Fruit fly (Drosophila melanogaster): ENCODE results near the gene SerRS.

The SerRS gene

dm6 chr2L:3056448-3056790 is 19.2 kb upstream of the SerRS start, which contains the start of gene FASN1:
FASN1 (plus strand) TSS chr2L:3056598.
- TF ChIP-seq Dfd (GFP tag; optimal IDR thresholded peaks at IDR 0.05) (no peak), Hnf4 (GFP tag; optimal IDR thresholded peaks at IDR 0.05) (no peak), CG32264 (GFP tag; optimal IDR thresholded peaks at IDR 0.05) (no peak), fru (GFP tag; optimal IDR thresholded peaks at IDR 0.05) (no peak), Hr83 (GFP tag; optimal IDR thresholded peaks at IDR 0.05; ENCODE audit: poor library complexity, severe bottlenecking) (peak; percentile 70), brk (GFP tag; optimal IDR thresholded peaks at IDR 0.05) (no peak), dmrt93B (GFP tag; optimal IDR thresholded peaks at IDR 0.05) (no peak), CG9705 (GFP tag; optimal IDR thresholded peaks at IDR 0.05) (no peak), Abd-B (GFP tag; optimal IDR thresholded peaks at IDR 0.05) (no peak), h (GFP tag; optimal IDR thresholded peaks at IDR 0.05) (peak; percentile 23), Jra (GFP tag; optimal IDR thresholded peaks at IDR 0.05) (peak; percentile 48), Sp1 (GFP tag; optimal IDR thresholded peaks at IDR 0.05) (peak; percentile 27), tai (GFP tag; optimal IDR thresholded peaks at IDR 0.05) (no peak), HLH106 (tag; optimal IDR thresholded peaks at IDR 0.05) (peak; percentile 29), ey (GFP tag; optimal IDR thresholded peaks at IDR 0.05) (no peak), Rel (GFP tag; optimal IDR thresholded peaks at IDR 0.05) (no peak), Rel (tag; optimal IDR thresholded peaks at IDR 0.05) (peak; percentile 47), br (GFP tag; optimal IDR thresholded peaks at IDR 0.05) (peak; percentile 17), Dif (GFP tag; optimal IDR thresholded peaks at IDR 0.05; ENCODE audit: partially characterized antibody) (peak; percentile 72), rgr (GFP tag; optimal IDR thresholded peaks at IDR 0.05) (peak; percentile 26)

- TF ChIP-seq sv (GFP tag; optimal IDR thresholded peaks at IDR 0.05) (peak; percentile 60), fru (GFP tag; optimal IDR thresholded peaks at IDR 0.05) (peak; percentile 72), dl (GFP tag; optimal IDR thresholded peaks at IDR 0.05; ENCODE audit: insufficient read depth in 1 of 2, partially characterized antibody in 2 of 2) (no peak), h (GFP tag; optimal IDR thresholded peaks at IDR 0.05) (peak; percentile 38), Hnf4 (GFP tag; optimal IDR thresholded peaks at IDR 0.05) (no peak), CrebA (GFP tag; optimal IDR thresholded peaks at IDR 0.05; ENCODE audit: borderline replicate concordance) (no peak), Vsx2 (GFP tag; optimal IDR thresholded peaks at IDR 0.05; ENCODE audit: partially characterized antibody) (no peak), HLH106 (tag; optimal IDR thresholded peaks at IDR 0.05) (peak; percentile 26), Hr83 (GFP tag; optimal IDR thresholded peaks at IDR 0.05; ENCODE audit: poor library complexity, severe bottlenecking) (no peak), GATAd (GFP tag; optimal IDR thresholded peaks at IDR 0.05) (no peak), Mio (GFP tag; optimal IDR thresholded peaks at IDR 0.05) (no peak), psq (GFP tag; optimal IDR thresholded peaks at IDR 0.05) (peak; percentile 51), rgr (GFP tag; optimal IDR thresholded peaks at IDR 0.05) (peak; percentile 47), Sp1 (GFP tag; optimal IDR thresholded peaks at IDR 0.05) (peak; percentile 66), Jra (GFP tag; optimal IDR thresholded peaks at IDR 0.05) (no peak), Myc (optimal IDR thresholded peaks at IDR 0.05) (no peak), br (GFP tag; optimal IDR thresholded peaks at IDR 0.05) (peak; percentile 53), brk (GFP tag; optimal IDR thresholded peaks at IDR 0.05) (no peak), pan (optimal IDR thresholded peaks at IDR 0.05) (no peak), foxo (GFP tag; optimal IDR thresholded peaks at IDR 0.05) (peak in 1 of 2 experiments; percentile 70), Rel (GFP tag; optimal IDR thresholded peaks at IDR 0.05) (no peak), Rel (tag; optimal IDR thresholded peaks at IDR 0.05) (peak; percentile 24), CG32264 (GFP tag; optimal IDR thresholded peaks at IDR 0.05) (no peak), dmrt93B (GFP tag; optimal IDR thresholded peaks at IDR 0.05) (peak; percentile 55), Abd-B (GFP tag; optimal IDR thresholded peaks at IDR 0.05) (no peak), CG9705 (GFP tag; optimal IDR thresholded peaks at IDR 0.05) (peak; percentile 33), woc (GFP tag; optimal IDR thresholded peaks at IDR 0.05) (peak; percentile 95), jim (GFP tag; optimal IDR thresholded peaks at IDR 0.05) (no peak), usp (GFP tag; optimal IDR thresholded peaks at IDR 0.05) (no peak), dsf (GFP tag; optimal IDR thresholded peaks at IDR 0.05; ENCODE audit: borderline replicate concordance) (no peak), tai (GFP tag; optimal IDR thresholded peaks at IDR 0.05) (no peak), Dfd (GFP tag; optimal IDR thresholded peaks at IDR 0.05) (no peak), lola (GFP tag; optimal IDR thresholded peaks at IDR 0.05) (no peak), sage (GFP tag; optimal IDR thresholded peaks at IDR 0.05) (peak; percentile 16), OdsH (GFP tag; optimal IDR thresholded peaks at IDR 0.05) (peak; percentile 67), N (GFP tag; optimal IDR thresholded peaks at IDR 0.05) (no peak), Hr78 (GFP tag; optimal IDR thresholded peaks at IDR 0.05) (no peak), ey (GFP tag; optimal IDR thresholded peaks at IDR 0.05) (peak; percentile 58), Dif (GFP tag; optimal IDR thresholded peaks at IDR 0.05; ENCODE audit: partially characterized antibody) (no peak)
Measured at dm6 chr2L:3055710-3056447, 18.7 kb upstream of the SerRS start.
